Worm (Caenorhabditis elegans) whole organism, mixed stage, embryonic: Measurements from ENCODE around the gene F08F8.9.

Experiments used
- M03D4.4 ChIP-seq: sonication (generic microtip); optimal IDR thresholded peaks from 2 replicates; lab custom pipeline; 2017; ENCODE audit warnings: mild to moderate bottlenecking, missing genetic modification characterization, missing compliant biosample characterization
- bed-3 ChIP-seq: fragments of 200-800 bp; sonication (Bioruptor generic); optimal IDR thresholded peaks from 3 replicates; lab custom pipeline; 2018; ENCODE audit warnings: mild to moderate bottlenecking, missing genetic modification characterization, moderate library complexity, missing compliant biosample characterization
- blmp-1 ChIP-seq: fragments of 150-350 bp; optimal IDR thresholded peaks from 2 replicates; lab custom pipeline; 2014; ENCODE audit warnings: missing biosample characterization, missing genetic modification characterization
- ceh-39 ChIP-seq: fragments of 150-350 bp; optimal IDR thresholded peaks from 2 replicates; lab custom pipeline; 2014; ENCODE audit warnings: missing biosample characterization, missing genetic modification characterization
- ceh-43 ChIP-seq: fragments of 200-800 bp; sonication (Bioruptor generic); optimal IDR thresholded peaks from 2 replicates; lab custom pipeline; 2018; ENCODE audit warnings: mild to moderate bottlenecking, missing genetic modification characterization, moderate library complexity, missing compliant biosample characterization
- ceh-83 ChIP-seq: fragments of 200-800 bp; sonication (Bioruptor generic); optimal IDR thresholded peaks from 2 replicates; lab custom pipeline; 2018; ENCODE audit warnings: mild to moderate bottlenecking, missing genetic modification characterization, missing compliant biosample characterization
- ces-1 ChIP-seq: fragments of 150-350 bp; optimal IDR thresholded peaks from 2 replicates; lab custom pipeline; 2014; ENCODE audit warnings: missing biosample characterization, missing genetic modification reagents, missing genetic modification characterization
- cnd-1 ChIP-seq: fragments of 200-800 bp; sonication (Bioruptor generic); optimal IDR thresholded peaks from 2 replicates; lab custom pipeline; 2018; ENCODE audit warnings: mild to moderate bottlenecking, missing genetic modification characterization, missing compliant biosample characterization
- drap-1 ChIP-seq: fragments of 200-800 bp; sonication (Bioruptor generic); optimal IDR thresholded peaks from 3 replicates; lab custom pipeline; 2018; ENCODE audit warnings: mild to moderate bottlenecking, missing genetic modification characterization, missing compliant biosample characterization
- elt-1 ChIP-seq: sonication (generic microtip); optimal IDR thresholded peaks from 2 replicates; lab custom pipeline; 2017; ENCODE audit warnings: missing genetic modification characterization, mild to moderate bottlenecking, missing compliant biosample characterization, antibody characterized with exemption, moderate library complexity, borderline replicate concordance; ENCODE audit not compliant: insufficient read depth
- flh-1 ChIP-seq: fragments of 200-800 bp; sonication (Bioruptor generic); optimal IDR thresholded peaks from 2 replicates; lab custom pipeline; 2018; ENCODE audit warnings: mild to moderate bottlenecking, missing genetic modification characterization, moderate library complexity, missing compliant biosample characterization
- ham-2 ChIP-seq: fragments of 200-800 bp; sonication (Bioruptor generic); optimal IDR thresholded peaks from 2 replicates; lab custom pipeline; 2018; ENCODE audit warnings: mild to moderate bottlenecking, missing genetic modification characterization, missing compliant biosample characterization
- hlh-1 ChIP-seq: fragments of 150-350 bp; optimal IDR thresholded peaks from 2 replicates; lab custom pipeline; 2014; ENCODE audit warnings: missing biosample characterization, missing genetic modification reagents, missing genetic modification characterization
- lin-13 ChIP-seq: fragments of 150-350 bp; optimal IDR thresholded peaks from 2 replicates; lab custom pipeline; 2014; ENCODE audit warnings: missing biosample characterization, missing genetic modification characterization
- lin-32 ChIP-seq: fragments of 200-800 bp; sonication (Bioruptor generic); optimal IDR thresholded peaks from 2 replicates; lab custom pipeline; 2018; ENCODE audit warnings: mild to moderate bottlenecking, missing genetic modification characterization, missing compliant biosample characterization
- lsy-2 ChIP-seq: fragments of 150-350 bp; optimal IDR thresholded peaks from 2 replicates; lab custom pipeline; 2014; ENCODE audit warnings: missing biosample characterization, missing genetic modification characterization
- mab-5 ChIP-seq: fragments of 150-350 bp; optimal IDR thresholded peaks from 2 replicates; lab custom pipeline; 2014; ENCODE audit warnings: missing biosample characterization, missing genetic modification characterization
- mep-1 ChIP-seq: fragments of 150-350 bp; optimal IDR thresholded peaks from 2 replicates; lab custom pipeline; 2017; ENCODE audit warnings: missing biosample characterization, missing genetic modification reagents, missing genetic modification characterization, inconsistent platforms
- mls-2 ChIP-seq: sonication (generic microtip); optimal IDR thresholded peaks from 2 replicates; lab custom pipeline; 2016; ENCODE audit warnings: mild to moderate bottlenecking, missing genetic modification characterization, moderate library complexity, missing compliant biosample characterization
- nhr-12 ChIP-seq: fragments of 150-350 bp; optimal IDR thresholded peaks from 2 replicates; lab custom pipeline; 2014; ENCODE audit warnings: missing biosample characterization, missing genetic modification characterization
- nhr-2 ChIP-seq: fragments of 150-350 bp; optimal IDR thresholded peaks from 2 replicates; lab custom pipeline; 2014; ENCODE audit warnings: missing biosample characterization, missing genetic modification characterization
- nhr-28 ChIP-seq: fragments of 150-350 bp; optimal IDR thresholded peaks from 2 replicates; lab custom pipeline; 2014; ENCODE audit warnings: missing biosample characterization, missing genetic modification characterization
- nhr-76 ChIP-seq: sonication (generic microtip); optimal IDR thresholded peaks from 2 replicates; lab custom pipeline; 2017; ENCODE audit warnings: missing biosample characterization, missing genetic modification characterization
- pha-4 ChIP-seq: fragments of 150-350 bp; optimal IDR thresholded peaks from 2 replicates; lab custom pipeline; 2018; ENCODE audit warnings: missing biosample characterization, missing genetic modification reagents, missing genetic modification characterization
- sem-2 ChIP-seq: fragments of 200-800 bp; sonication (Bioruptor generic); optimal IDR thresholded peaks from 2 replicates; lab custom pipeline; 2018; ENCODE audit warnings: mild to moderate bottlenecking, missing genetic modification characterization, missing compliant biosample characterization
- snpc-4 ChIP-seq: fragments of 150-350 bp; optimal IDR thresholded peaks from 2 replicates; lab custom pipeline; 2014; ENCODE audit warnings: missing biosample characterization, missing genetic modification characterization
- sptf-1 ChIP-seq: sonication (generic microtip); optimal IDR thresholded peaks from 2 replicates; lab custom pipeline; 2017; ENCODE audit warnings: mild to moderate bottlenecking, missing genetic modification characterization, moderate library complexity, missing compliant biosample characterization
- tbx-8 ChIP-seq: fragments of 200-800 bp; sonication (Bioruptor generic); optimal IDR thresholded peaks from 2 replicates; lab custom pipeline; 2018; ENCODE audit warnings: mild to moderate bottlenecking, missing genetic modification characterization, moderate library complexity, missing compliant biosample characterization
- unc-120 ChIP-seq: sonication (generic microtip); optimal IDR thresholded peaks from 2 replicates; lab custom pipeline; 2017; ENCODE audit warnings: missing genetic modification characterization, missing compliant biosample characterization; ENCODE audit not compliant: poor library complexity, severe bottlenecking
- unc-39 ChIP-seq: fragments of 150-350 bp; optimal IDR thresholded peaks from 2 replicates; lab custom pipeline; 2014; ENCODE audit warnings: missing biosample characterization, missing genetic modification characterization
- unc-62 ChIP-seq: fragments of 150-350 bp; optimal IDR thresholded peaks from 2 replicates; lab custom pipeline; 2014; ENCODE audit warnings: missing biosample characterization, missing genetic modification reagents, missing genetic modification characterization
- ztf-11 ChIP-seq: fragments of 150-350 bp; optimal IDR thresholded peaks from 2 replicates; lab custom pipeline; 2014; ENCODE audit warnings: missing biosample characterization, missing genetic modification characterization

F08F8.9 gene

DNA sequence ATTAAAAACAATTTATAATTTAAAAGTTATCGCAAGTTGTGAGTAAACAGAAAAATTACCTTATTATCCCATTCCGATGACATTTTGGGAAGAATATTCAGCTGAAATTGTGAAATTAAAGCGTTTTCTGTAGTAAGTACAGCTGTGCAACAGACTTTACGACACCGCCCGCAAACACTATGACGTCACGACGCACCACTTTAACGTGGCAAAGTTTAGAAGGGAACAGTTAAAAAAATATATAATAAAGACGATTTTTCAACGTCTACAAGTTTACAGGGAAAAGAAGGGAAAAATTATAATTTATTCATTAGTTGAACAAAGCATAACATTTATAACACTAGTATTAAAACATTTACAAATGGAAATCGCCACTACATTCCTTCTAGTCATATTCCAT lies at the start of gene F08F8.9:
Gene F08F8.9, minus strand, starts transcription at position 101 of the 400 bp plus-strand sequence.
- no peak for TF ChIP-seq lsy-2
- TF ChIP-seq tbx-8 (GFP tag; lab: Kevin White, UChicago) = no peak
- no peak for TF ChIP-seq flh-1
- no peak for TF ChIP-seq unc-120 (tag; lab: Kevin White, UChicago)
- TF ChIP-seq, all 35 proteins: peak for 0

DNA sequence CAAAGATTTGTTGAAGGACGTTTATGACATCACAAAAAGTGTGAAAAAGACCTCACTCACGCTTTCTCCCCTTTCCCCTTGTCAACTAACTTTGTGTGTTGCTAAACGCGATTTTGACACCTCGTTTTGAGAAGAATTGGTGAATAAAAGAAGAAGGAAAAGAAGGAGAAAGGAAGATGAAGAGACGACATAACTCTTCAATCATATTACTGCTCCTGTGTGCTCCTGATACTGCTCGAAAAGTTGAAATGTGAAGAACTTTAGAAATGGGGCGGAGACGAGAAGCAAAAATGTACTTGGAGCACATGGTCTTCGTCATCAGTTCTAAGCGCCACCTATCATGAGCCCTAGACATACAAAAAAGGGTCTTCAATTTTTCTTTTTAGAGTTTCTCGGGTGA lies 45.2 kb upstream of the F08F8.9 start:
- TF ChIP-seq unc-120 (tag; lab: Kevin White, UChicago) (no peak), ces-1 (peak; percentile 44), nhr-2 (tag; lab: Kevin White, UChicago) (no peak), snpc-4 (tag; lab: Kevin White, UChicago) (no peak)

DNA sequence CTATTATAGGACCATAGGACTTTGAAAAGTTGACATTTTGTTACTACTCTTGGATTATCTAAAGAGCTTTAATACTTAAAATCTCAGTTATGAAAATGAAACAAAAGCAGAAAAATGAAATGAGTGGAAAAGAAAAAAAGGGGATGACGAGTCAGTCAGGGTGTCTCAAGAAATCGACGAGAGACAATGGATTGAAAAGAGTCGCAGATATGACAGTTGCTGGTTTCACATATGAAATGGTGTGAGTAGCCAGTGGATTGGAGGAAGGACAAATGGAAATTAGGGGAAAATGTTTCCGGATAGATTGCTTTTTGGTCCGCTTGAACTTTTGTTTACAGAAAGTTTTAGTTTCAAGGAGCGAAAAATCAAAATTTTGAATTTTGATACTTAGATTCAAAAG lies 43.4 kb upstream of the F08F8.9 start:
- TF ChIP-seq ces-1 (no peak), hlh-1 (tag; lab: Kevin White, UChicago) (peak; percentile 91), unc-120 (tag; lab: Kevin White, UChicago) (peak; percentile 3)

DNA sequence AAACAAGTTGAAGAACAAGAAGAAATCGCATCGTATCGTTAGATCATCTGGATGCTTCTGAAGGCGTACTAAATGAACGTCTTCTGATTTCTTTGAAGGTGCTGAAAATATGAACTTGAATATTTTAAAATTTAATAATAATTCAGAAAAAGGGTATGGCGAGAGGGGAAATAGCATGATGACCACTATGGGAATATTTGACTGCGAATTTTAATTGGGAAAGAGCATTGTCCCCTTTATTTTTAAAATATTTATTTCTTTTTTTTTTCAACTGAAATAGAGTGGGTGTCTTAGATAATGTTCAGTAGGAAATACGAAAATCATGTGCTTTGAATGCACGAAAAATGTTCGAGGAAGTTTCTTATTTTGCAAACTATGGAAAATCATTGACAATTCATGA lies 41.6 kb upstream of the F08F8.9 start, which contains the start of gene lgc-50:
Gene lgc-50, minus strand, starts transcription at position 101 of the 400 bp plus-strand sequence.
- TF ChIP-seq hlh-1 (tag; lab: Kevin White, UChicago) = no peak
- TF ChIP-seq ces-1 = no peak
- no peak for TF ChIP-seq unc-39 (tag; lab: Kevin White, UChicago)
- TF ChIP-seq snpc-4 (tag; lab: Kevin White, UChicago) = no peak
- TF ChIP-seq lsy-2 = no peak
- TF ChIP-seq lin-13 (tag; lab: Kevin White, UChicago) = no peak
- TF ChIP-seq sem-2 = no peak
- TF ChIP-seq elt-1 (tag; lab: Kevin White, UChicago) = no peak
- TF ChIP-seq nhr-28 = no peak
- no peak for TF ChIP-seq cnd-1 (tag; lab: Kevin White, UChicago)
- TF ChIP-seq nhr-76 (tag; lab: Kevin White, UChicago) = no peak
- TF ChIP-seq pha-4 (tag; lab: Kevin White, UChicago) = no peak
- no peak for TF ChIP-seq mls-2 (tag; lab: Kevin White, UChicago)
- TF ChIP-seq mab-5 (tag; lab: Kevin White, UChicago) = no peak

DNA sequence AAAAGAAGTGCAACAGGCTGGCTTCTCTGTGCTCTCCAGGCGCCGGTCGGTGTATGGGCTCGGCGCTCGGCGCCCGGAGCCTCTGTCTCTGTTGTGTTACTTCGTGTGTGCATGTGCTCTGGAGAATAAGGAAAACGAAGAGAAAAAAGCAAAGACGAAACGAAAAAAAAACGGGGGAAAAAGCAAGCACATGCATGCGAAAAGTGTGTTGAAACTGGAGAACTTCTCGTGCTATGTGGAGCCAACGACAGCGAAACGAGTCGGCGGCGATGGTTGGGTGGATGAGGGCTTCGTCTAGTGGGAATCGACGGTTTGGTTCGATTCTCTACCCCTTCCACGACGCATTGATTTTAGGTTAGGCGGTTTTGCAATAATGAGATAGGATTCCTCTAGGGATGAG lies 33.6 kb upstream of the F08F8.9 start:
- TF ChIP-seq mep-1 (tag; lab: Kevin White, UChicago) (no peak), bed-3 (no peak), unc-62 (GFP tag; lab: Kevin White, UChicago) (no peak), ztf-11 (tag; lab: Kevin White, UChicago) (no peak), unc-39 (tag; lab: Kevin White, UChicago) (no peak), flh-1 (no peak), nhr-12 (tag; lab: Kevin White, UChicago) (no peak), lin-32 (GFP tag; lab: Kevin White, UChicago) (no peak), ceh-83 (GFP tag; lab: Kevin White, UChicago) (no peak), mab-5 (tag; lab: Kevin White, UChicago) (no peak), blmp-1 (tag; lab: Kevin White, UChicago) (no peak), snpc-4 (tag; lab: Kevin White, UChicago) (no peak), ceh-39 (tag; lab: Kevin White, UChicago) (no peak), drap-1 (GFP tag; lab: Kevin White, UChicago) (no peak), tbx-8 (GFP tag; lab: Kevin White, UChicago) (no peak)

DNA sequence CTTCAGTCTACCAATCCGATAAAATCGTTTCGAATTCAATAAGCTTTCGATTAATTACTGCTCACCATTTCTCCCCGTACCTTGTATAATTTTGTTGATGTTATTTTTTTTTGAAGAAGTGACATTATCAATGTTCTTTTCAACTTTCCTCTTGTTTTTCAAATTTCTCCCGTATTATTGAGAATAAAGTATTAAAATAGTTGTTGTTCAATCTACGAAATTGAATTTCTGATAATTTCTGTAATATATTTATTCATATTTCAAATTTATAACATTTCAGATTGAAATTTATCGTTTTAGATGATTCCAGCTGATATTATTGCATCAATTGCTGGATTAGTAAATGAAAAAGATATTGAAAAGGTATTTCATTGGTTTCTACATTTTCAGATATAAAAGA lies 32.2 kb upstream of the F08F8.9 start, which contains the start of gene trd-1:
Gene trd-1, plus strand, starts transcription at position 301 of the 400 bp plus-strand sequence.
- TF ChIP-seq unc-120 (tag; lab: Kevin White, UChicago) (no peak), hlh-1 (tag; lab: Kevin White, UChicago) (no peak), ham-2 (no peak), flh-1 (no peak), nhr-12 (tag; lab: Kevin White, UChicago) (no peak), sem-2 (no peak), nhr-2 (tag; lab: Kevin White, UChicago) (no peak), unc-39 (tag; lab: Kevin White, UChicago) (no peak), ceh-43 (GFP tag; lab: Kevin White, UChicago) (no peak), lsy-2 (no peak), M03D4.4 (no peak), snpc-4 (tag; lab: Kevin White, UChicago) (no peak), tbx-8 (GFP tag; lab: Kevin White, UChicago) (no peak), sptf-1 (tag; lab: Kevin White, UChicago) (no peak)
